Worm (Caenorhabditis elegans) whole organism, early embryonic: ENCODE results near the gene brp-1.

Source experiments
- F13C5.2 ChIP-seq: sonication (generic microtip); optimal IDR thresholded peaks from 2 replicates; lab custom pipeline; 2017; ENCODE audit warnings: mild to moderate bottlenecking, missing genetic modification characterization, inconsistent platforms, missing compliant biosample characterization
- aly-1 ChIP-seq: sonication (generic microtip); optimal IDR thresholded peaks from 2 replicates; lab custom pipeline; 2016; ENCODE audit warnings: missing genetic modification characterization, missing compliant biosample characterization
- ama-1 ChIP-seq: fragments of 150-350 bp; optimal IDR thresholded peaks from 2 replicates; lab custom pipeline; 2014
- ceh-36 ChIP-seq: sonication (generic microtip); optimal IDR thresholded peaks from 2 replicates; lab custom pipeline; 2016; ENCODE audit warnings: missing genetic modification characterization, inconsistent platforms, missing compliant biosample characterization
- hmbx-1 ChIP-seq: sonication (generic microtip); optimal IDR thresholded peaks from 2 replicates; lab custom pipeline; 2016; ENCODE audit warnings: mild to moderate bottlenecking, missing genetic modification characterization, missing compliant biosample characterization

DNA sequence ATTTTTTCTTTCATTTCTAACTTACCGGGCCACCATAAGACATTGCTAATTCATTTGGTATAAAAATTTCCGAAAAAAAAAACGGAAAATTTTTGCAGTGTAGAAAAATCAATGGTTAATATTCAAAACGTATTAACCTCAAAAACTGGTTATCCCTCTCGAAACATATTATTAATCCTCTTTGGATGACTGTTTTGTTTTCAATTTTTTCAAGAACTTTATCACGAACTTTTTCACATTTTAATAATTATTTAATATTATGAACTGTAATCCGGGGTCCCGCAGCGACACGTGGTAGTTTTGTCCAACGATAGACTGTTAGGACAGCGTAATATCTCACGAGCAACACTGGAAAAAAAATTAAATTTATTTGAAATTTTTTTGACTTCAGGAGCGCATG is 8.4 kb downstream of the brp-1 start, which contains the start of gene Y79H2A.12:
- TF ChIP-seq hmbx-1 (tag; lab: Kevin White, UChicago), result no peak
- TF ChIP-seq aly-1 (tag; lab: Kevin White, UChicago), result no peak
- TF ChIP-seq ceh-36, result no peak
- no peak for TF ChIP-seq F13C5.2
- no peak for TF ChIP-seq ama-1 (lab: Kevin White, UChicago)
